Worm (Caenorhabditis elegans) whole organism, L4 larva: ENCODE results near the gene F47B8.2.

Experiments
- D1046.2 ChIP-seq: fragments of 200-800 bp; sonication (Bioruptor generic); IDR thresholded peaks from 2 replicates; pipeline ENCODE4 v1.3.6; 2022; ENCODE audit warnings: missing genetic modification characterization, missing compliant biosample characterization
- F10B5.3 ChIP-seq: sonication (generic microtip); optimal IDR thresholded peaks from 2 replicates; lab custom pipeline; 2016; ENCODE audit warnings: mild to moderate bottlenecking, missing genetic modification characterization, missing compliant biosample characterization
- F26F4.8 ChIP-seq: fragments of 200-800 bp; sonication (Bioruptor generic); conservative IDR thresholded peaks from 2 replicates; pipeline ENCODE4 v1.3.6; 2022; ENCODE audit warnings: missing genetic modification characterization, missing compliant biosample characterization
- T20F7.1 ChIP-seq: fragments of 200-800 bp; sonication (Bioruptor generic); optimal IDR thresholded peaks from 2 replicates; lab custom pipeline; 2018; ENCODE audit warnings: mild to moderate bottlenecking, missing genetic modification characterization, missing compliant biosample characterization
- Y48G9A.11 ChIP-seq: fragments of 200-800 bp; sonication (Bioruptor generic); IDR thresholded peaks from 2 replicates; pipeline ENCODE4 v1.3.6; 2022; ENCODE audit warnings: missing genetic modification reagents, missing genetic modification characterization, missing compliant biosample characterization
- Y5F2A.4 ChIP-seq: fragments of 200-800 bp; sonication (Bioruptor generic); optimal IDR thresholded peaks from 2 replicates; lab custom pipeline; 2018; ENCODE audit warnings: mild to moderate bottlenecking, missing genetic modification characterization, missing compliant biosample characterization
- ZK546.5 ChIP-seq, 2 experiments: sonication (generic microtip); optimal IDR thresholded peaks; 2 replicates each; lab custom pipeline; 2017; ENCODE audit warnings: missing biosample characterization in 2 of 2, missing genetic modification characterization in 2 of 2
- attf-4 ChIP-seq: sonication (generic microtip); optimal IDR thresholded peaks from 3 replicates; lab custom pipeline; 2017; ENCODE audit warnings: missing biosample characterization, missing genetic modification characterization
- ceh-20 ChIP-seq: fragments of 200-800 bp; sonication (Bioruptor generic); IDR thresholded peaks from 2 replicates; pipeline ENCODE4 v1.3.6; 2022; ENCODE audit warnings: missing genetic modification reagents, missing genetic modification characterization, missing compliant biosample characterization
- ceh-44 ChIP-seq: fragments of 200-800 bp; sonication (Bioruptor generic); IDR thresholded peaks from 2 replicates; pipeline ENCODE4 v1.3.6; 2022; ENCODE audit warnings: missing genetic modification reagents, missing genetic modification characterization, missing compliant biosample characterization
- ceh-82 ChIP-seq: sonication (generic microtip); optimal IDR thresholded peaks from 2 replicates; lab custom pipeline; 2017; ENCODE audit warnings: missing biosample characterization, missing genetic modification characterization
- ces-1 ChIP-seq: fragments of 150-350 bp; sonication (generic microtip); optimal IDR thresholded peaks from 4 replicates; lab custom pipeline; 2014; ENCODE audit warnings: missing biosample characterization, missing genetic modification reagents, missing genetic modification characterization
- cey-2 ChIP-seq: sonication (generic microtip); optimal IDR thresholded peaks from 3 replicates; lab custom pipeline; 2017; ENCODE audit warnings: missing genetic modification characterization, mild to moderate bottlenecking, missing compliant biosample characterization, antibody characterized with exemption, borderline replicate concordance; ENCODE audit not compliant: insufficient read depth
- daf-12 ChIP-seq: fragments of 150-350 bp; optimal IDR thresholded peaks from 2 replicates; lab custom pipeline; 2014; ENCODE audit warnings: missing biosample characterization, missing genetic modification reagents, missing genetic modification characterization
- daf-16 ChIP-seq, 3 experiments: sonication (generic microtip); optimal IDR thresholded peaks; 2 replicates each; lab custom pipeline; 2016 to 2017; ENCODE audit warnings: missing genetic modification characterization in 3 of 3, missing genetic modification reagents in 3 of 3, mild to moderate bottlenecking in 2 of 3, missing compliant biosample characterization in 2 of 3, missing biosample characterization in 1 of 3, moderate library complexity in 1 of 3
- daf-19 ChIP-seq: fragments of 200-800 bp; sonication (Bioruptor generic); conservative IDR thresholded peaks from 2 replicates; pipeline ENCODE4 v1.3.6; 2022; ENCODE audit warnings: missing genetic modification characterization, missing compliant biosample characterization
- dmd-8 ChIP-seq: fragments of 200-800 bp; sonication (Bioruptor generic); IDR thresholded peaks from 2 replicates; pipeline ENCODE4 v1.3.6; 2022; ENCODE audit warnings: missing genetic modification characterization, missing compliant biosample characterization
- dmd-9 ChIP-seq: fragments of 200-800 bp; sonication (Bioruptor generic); IDR thresholded peaks from 2 replicates; pipeline ENCODE4 v1.3.6; 2022; ENCODE audit warnings: missing genetic modification reagents, missing genetic modification characterization, missing compliant biosample characterization
- dpl-1 ChIP-seq: fragments of 150-350 bp; optimal IDR thresholded peaks from 2 replicates; lab custom pipeline; 2014; ENCODE audit warnings: missing biosample characterization, missing genetic modification reagents, missing genetic modification characterization
- duxl-1 ChIP-seq: sonication (generic microtip); optimal IDR thresholded peaks from 2 replicates; lab custom pipeline; 2016; ENCODE audit warnings: mild to moderate bottlenecking, missing genetic modification characterization, moderate library complexity, missing compliant biosample characterization; ENCODE audit not compliant: poor library complexity
- egl-43 ChIP-seq: fragments of 200-800 bp; sonication (Bioruptor generic); IDR thresholded peaks from 2 replicates; pipeline ENCODE4 v1.3.6; 2022; ENCODE audit warnings: missing genetic modification reagents, missing genetic modification characterization, missing compliant biosample characterization
- fos-1 ChIP-seq: fragments of 150-350 bp; optimal IDR thresholded peaks from 2 replicates; lab custom pipeline; 2014; ENCODE audit warnings: missing biosample characterization, missing genetic modification characterization
- hif-1 ChIP-seq, 2 experiments: sonication (generic microtip); optimal IDR thresholded peaks; 2 replicates each; lab custom pipeline; 2016 to 2017; ENCODE audit warnings: missing compliant biosample characterization in 2 of 2, missing genetic modification characterization in 2 of 2, missing genetic modification reagents in 2 of 2, missing genotype in 2 of 2, mild to moderate bottlenecking in 1 of 2
- hlh-11 ChIP-seq: fragments of 200-800 bp; sonication (Bioruptor generic); optimal IDR thresholded peaks from 2 replicates; lab custom pipeline; 2018; ENCODE audit warnings: mild to moderate bottlenecking, missing genetic modification characterization, missing compliant biosample characterization
- hmg-1.1 ChIP-seq: fragments of 200-800 bp; sonication (Bioruptor generic); IDR thresholded peaks from 2 replicates; pipeline ENCODE4 v1.3.6; 2022; ENCODE audit warnings: missing genetic modification reagents, missing genetic modification characterization, missing compliant biosample characterization
- lin-1 ChIP-seq: fragments of 200-800 bp; sonication (Bioruptor generic); IDR thresholded peaks from 2 replicates; pipeline ENCODE4 v1.3.6; 2022; ENCODE audit warnings: missing genetic modification reagents, missing genetic modification characterization, missing compliant biosample characterization
- lin-13 ChIP-seq: fragments of 150-350 bp; optimal IDR thresholded peaks from 2 replicates; lab custom pipeline; 2014; ENCODE audit warnings: missing biosample characterization, missing genetic modification reagents, missing genetic modification characterization
- lin-15B ChIP-seq: fragments of 150-350 bp; sonication (generic microtip); optimal IDR thresholded peaks from 3 replicates; lab custom pipeline; 2014; ENCODE audit warnings: missing biosample characterization, missing genetic modification characterization
- lin-29 ChIP-seq: fragments of 200-800 bp; sonication (Bioruptor generic); IDR thresholded peaks from 2 replicates; pipeline ENCODE4 v1.3.6; 2022; ENCODE audit warnings: missing genetic modification reagents, missing genetic modification characterization, missing compliant biosample characterization
- madf-5 ChIP-seq, 2 experiments: fragments of 200-800 bp; sonication (Bioruptor generic); IDR thresholded peaks; 2 replicates each; pipeline ENCODE4 v1.3.6; 2022; ENCODE audit warnings: missing compliant biosample characterization in 2 of 2, missing genetic modification characterization in 2 of 2
- mes-2 ChIP-seq: sonication (generic microtip); optimal IDR thresholded peaks from 2 replicates; lab custom pipeline; 2016; ENCODE audit warnings: missing genotype, mild to moderate bottlenecking, missing genetic modification characterization, missing compliant biosample characterization; ENCODE audit not compliant: poor library complexity, severe bottlenecking
- mxl-3 ChIP-seq: fragments of 200-800 bp; sonication (Bioruptor generic); optimal IDR thresholded peaks from 2 replicates; lab custom pipeline; 2018; ENCODE audit warnings: mild to moderate bottlenecking, missing genetic modification characterization, missing compliant biosample characterization
- nhr-111 ChIP-seq: fragments of 200-800 bp; sonication (Bioruptor generic); optimal IDR thresholded peaks from 2 replicates; lab custom pipeline; 2018; ENCODE audit warnings: mild to moderate bottlenecking, missing genetic modification characterization, missing compliant biosample characterization
- nhr-237 ChIP-seq: sonication (generic microtip); optimal IDR thresholded peaks from 2 replicates; lab custom pipeline; 2017; ENCODE audit warnings: missing biosample characterization, missing genetic modification characterization
- nhr-25 ChIP-seq: sonication (generic microtip); optimal IDR thresholded peaks from 2 replicates; lab custom pipeline; 2017; ENCODE audit warnings: missing genetic modification characterization, mild to moderate bottlenecking, missing compliant biosample characterization, antibody characterized with exemption, moderate library complexity, borderline replicate concordance; ENCODE audit not compliant: insufficient read depth
- nhr-28 ChIP-seq: fragments of 150-350 bp; optimal IDR thresholded peaks from 2 replicates; lab custom pipeline; 2014; ENCODE audit warnings: missing biosample characterization, missing genetic modification characterization
- nhr-41 ChIP-seq: fragments of 200-800 bp; sonication (Bioruptor generic); IDR thresholded peaks from 2 replicates; pipeline ENCODE4 v1.3.6; 2022; ENCODE audit warnings: missing genetic modification reagents, missing genetic modification characterization, missing compliant biosample characterization
- php-3 ChIP-seq: fragments of 200-800 bp; sonication (Bioruptor generic); IDR thresholded peaks from 2 replicates; pipeline ENCODE4 v1.3.6; 2022; ENCODE audit warnings: missing genetic modification reagents, missing genetic modification characterization, missing compliant biosample characterization
- rbr-2 ChIP-seq: sonication (generic microtip); optimal IDR thresholded peaks from 2 replicates; lab custom pipeline; 2016; ENCODE audit warnings: missing genotype, missing genetic modification characterization, missing compliant biosample characterization
- skn-1 ChIP-seq: fragments of 150-350 bp; optimal IDR thresholded peaks from 2 replicates; lab custom pipeline; 2014; ENCODE audit warnings: missing biosample characterization, missing genetic modification characterization
- spr-1 ChIP-seq: sonication (generic microtip); optimal IDR thresholded peaks from 2 replicates; lab custom pipeline; 2016; ENCODE audit warnings: mild to moderate bottlenecking, missing genetic modification characterization, missing compliant biosample characterization
- unc-130 ChIP-seq: sonication (generic microtip); optimal IDR thresholded peaks from 2 replicates; lab custom pipeline; 2016; ENCODE audit warnings: missing genetic modification reagents, missing genetic modification characterization, missing compliant biosample characterization
- unc-39 ChIP-seq: sonication (generic microtip); optimal IDR thresholded peaks from 2 replicates; lab custom pipeline; 2017; ENCODE audit warnings: missing biosample characterization, missing genetic modification characterization
- unc-62 ChIP-seq, 3 experiments: fragments of 150-350 bp in 1 of 3; sonication (generic microtip); optimal IDR thresholded peaks in 2 of 3; peaks in 1 of 3; 1 replicate in 1 of 3; 2 replicates in 2 of 3; lab custom pipeline; 2014 to 2017; ENCODE audit warnings: missing biosample characterization in 3 of 3, missing genetic modification characterization in 3 of 3, missing genetic modification reagents in 3 of 3, missing genotype in 1 of 3
- zip-11 ChIP-seq: fragments of 200-800 bp; sonication (Bioruptor generic); IDR thresholded peaks from 2 replicates; pipeline ENCODE4 v1.3.6; 2022; ENCODE audit warnings: missing genetic modification characterization, missing compliant biosample characterization
- ztf-11 ChIP-seq: fragments of 150-350 bp; optimal IDR thresholded peaks from 2 replicates; lab custom pipeline; 2014; ENCODE audit warnings: missing biosample characterization, missing genetic modification characterization

The F47B8.2 gene

ce11 chrV:14355738-14356368 lies 39.4 kb upstream of the F47B8.2 start, which contains the start of gene cyn-1 (continued):
- TF ChIP-seq rbr-2 (tag; lab: Kevin White, UChicago) (peak; percentile 73), dmd-8 (no peak), F26F4.8 (GFP tag; lab: Robert Waterston, UW) (no peak), lin-15B (tag; lab: Kevin White, UChicago) (no peak), daf-16 (GFP tag; optimal IDR thresholded peaks at IDR 0.05; lab: Kevin White, UChicago) (no peak), daf-16 (tag; optimal IDR thresholded peaks at IDR 0.05; lab: Kevin White, UChicago) (peak; percentile 20), dmd-9 (GFP tag; lab: Robert Waterston, UW) (no peak), nhr-28 (tag; lab: Kevin White, UChicago) (peak; percentile 51), ceh-82 (tag; lab: Kevin White, UChicago) (no peak), egl-43 (GFP tag; lab: Robert Waterston, UW) (no peak), nhr-111 (no peak), Y48G9A.11 (GFP tag; lab: Robert Waterston, UW) (no peak), unc-39 (tag; lab: Kevin White, UChicago) (no peak), zip-11 (GFP tag; lab: Robert Waterston, UW) (no peak), hmg-1.1 (GFP tag; lab: Robert Waterston, UW) (peak; percentile 77), ZK546.5 (tag; optimal IDR thresholded peaks at IDR 0.05; lab: Kevin White, UChicago) (no peak), duxl-1 (tag; lab: Kevin White, UChicago) (peak; percentile 61), F10B5.3 (tag; lab: Kevin White, UChicago) (peak; percentile 40), daf-19 (no peak), skn-1 (tag; lab: Kevin White, UChicago) (no peak), cey-2 (tag; lab: Kevin White, UChicago) (no peak), unc-62 (GFP tag; optimal IDR thresholded peaks at IDR 0.05 in 1 of 2; lab: Kevin White, UChicago) (no peak), unc-62 (tag; optimal IDR thresholded peaks at IDR 0.05; lab: Kevin White, UChicago) (no peak), unc-130 (GFP tag; lab: Kevin White, UChicago) (peak; percentile 41), Y5F2A.4 (GFP tag; lab: Kevin White, UChicago) (no peak), nhr-41 (GFP tag; lab: Robert Waterston, UW) (no peak), fos-1 (tag; lab: Kevin White, UChicago) (no peak), ceh-20 (no peak), nhr-25 (tag; lab: Kevin White, UChicago) (peak; percentile 25), attf-4 (no peak), ztf-11 (no peak), dpl-1 (GFP tag; lab: Kevin White, UChicago) (peak; percentile 97), lin-1 (no peak), nhr-237 (no peak), mxl-3 (GFP tag; lab: Kevin White, UChicago) (no peak), madf-5 (GFP tag; IDR thresholded peaks at IDR 0.05; lab: Robert Waterston, UW) (no peak), D1046.2 (GFP tag; lab: Robert Waterston, UW) (no peak), hif-1 (tag; optimal IDR thresholded peaks at IDR 0.05; lab: Kevin White, UChicago) (peak in 1 of 2 experiments; percentile 25)
- TF ChIP-seq, all 104 proteins: peak for 40

- TF ChIP-seq mes-2 (tag; lab: Kevin White, UChicago) = peak; percentile 31
- TF ChIP-seq duxl-1 (tag; lab: Kevin White, UChicago) = peak; percentile 37
- peak; percentile 55 for TF ChIP-seq hlh-11 (tag; lab: Kevin White, UChicago)
- TF ChIP-seq F10B5.3 (tag; lab: Kevin White, UChicago) = no peak
- peak; percentile 27; the same call in 1 of the 2 replicates for TF ChIP-seq F26F4.8 (GFP tag; lab: Robert Waterston, UW)
- no peak for TF ChIP-seq daf-12 (tag; lab: Kevin White, UChicago)
- no peak for TF ChIP-seq ces-1
- TF ChIP-seq spr-1 (tag; lab: Kevin White, UChicago) = peak; percentile 65
- TF ChIP-seq ceh-44 (GFP tag; lab: Robert Waterston, UW) = no peak
- TF ChIP-seq attf-4 = no peak
- TF ChIP-seq zip-11 (GFP tag; lab: Robert Waterston, UW) = 0 out of 2 replicates have a peak, but pooled peaks have one; percentile 22
- TF ChIP-seq lin-29 = no peak
- TF ChIP-seq ZK546.5 (tag; optimal IDR thresholded peaks at IDR 0.05; lab: Kevin White, UChicago) = peak in 1 of 2 experiments; percentile 2
- TF ChIP-seq php-3 (GFP tag; lab: Robert Waterston, UW) = no peak; the same call in 1 of the 2 replicates
- TF ChIP-seq ceh-82 (tag; lab: Kevin White, UChicago) = no peak
- TF ChIP-seq T20F7.1 (GFP tag; lab: Kevin White, UChicago) = peak; percentile 60
- TF ChIP-seq lin-13 (GFP tag; lab: Kevin White, UChicago) = peak; percentile 7
These were observed 37.9 kb upstream of the F47B8.2 start, which contains the start of gene Y49A3A.3 for ce11 chrV:14354258-14354877. TSS of gene Y49A3A.3 (plus strand) at chrV:14354410.
